Worm (Caenorhabditis elegans) whole organism, L4/young adult: ENCODE results near the gene islo-1.

Source experiments
- W03F9.2 ChIP-seq: fragments of 150-350 bp; optimal IDR thresholded peaks from 2 replicates; lab custom pipeline; 2014; ENCODE audit warnings: missing biosample characterization, missing genetic modification characterization
- dao-5 ChIP-seq: sonication (generic microtip); optimal IDR thresholded peaks from 2 replicates; lab custom pipeline; 2016; ENCODE audit warnings: missing genotype, missing genetic modification characterization, moderate library complexity, missing compliant biosample characterization
- him-1 ChIP-seq: sonication (generic microtip); optimal IDR thresholded peaks from 2 replicates; lab custom pipeline; 2016; ENCODE audit warnings: missing genotype, missing genetic modification reagents, missing genetic modification characterization, missing compliant biosample characterization

Gene islo-1

ce11 chrIV:8153163-8153562 lies 17.0 kb downstream of the islo-1 start:
- TF ChIP-seq W03F9.2 (tag; lab: Kevin White, UChicago) = no peak
- no peak for TF ChIP-seq dao-5 (tag; lab: Kevin White, UChicago)
- no peak for TF ChIP-seq him-1 (tag; lab: Kevin White, UChicago)

- no peak for TF ChIP-seq him-1 (tag; lab: Kevin White, UChicago)
- no peak for TF ChIP-seq dao-5 (tag; lab: Kevin White, UChicago)
- no peak for TF ChIP-seq W03F9.2 (tag; lab: Kevin White, UChicago)
Measured at ce11 chrIV:8154966-8155365, 18.8 kb downstream of the islo-1 start.

- TF ChIP-seq him-1 (tag; lab: Kevin White, UChicago) (no peak), dao-5 (tag; lab: Kevin White, UChicago) (no peak), W03F9.2 (tag; lab: Kevin White, UChicago) (no peak)
Measured at ce11 chrIV:8157161-8157560, 21.0 kb downstream of the islo-1 start, which contains the start of gene B0218.5. Gene B0218.5, minus strand, starts transcription at chrIV:8157261.

ce11 chrIV:8159087-8159486 lies 22.9 kb downstream of the islo-1 start, which contains the start of gene faah-1:
Gene faah-1, plus strand, starts transcription at chrIV:8159387.
- TF ChIP-seq dao-5 (tag; lab: Kevin White, UChicago) (no peak), him-1 (tag; lab: Kevin White, UChicago) (no peak), W03F9.2 (tag; lab: Kevin White, UChicago) (no peak)

ce11 chrIV:8159995-8160394 lies 23.8 kb downstream of the islo-1 start:
- no peak for TF ChIP-seq dao-5 (tag; lab: Kevin White, UChicago)
- no peak for TF ChIP-seq him-1 (tag; lab: Kevin White, UChicago)
- TF ChIP-seq W03F9.2 (tag; lab: Kevin White, UChicago) = no peak

- TF ChIP-seq W03F9.2 (tag; lab: Kevin White, UChicago) (no peak), him-1 (tag; lab: Kevin White, UChicago) (no peak), dao-5 (tag; lab: Kevin White, UChicago) (no peak)
Measured at ce11 chrIV:8161774-8162173, 25.6 kb downstream of the islo-1 start.

ce11 chrIV:8163687-8164086 lies 27.5 kb downstream of the islo-1 start, which contains the start of gene clec-51:
Gene clec-51, minus strand, starts transcription at chrIV:8163800.
- no peak for TF ChIP-seq dao-5 (tag; lab: Kevin White, UChicago)
- no peak for TF ChIP-seq W03F9.2 (tag; lab: Kevin White, UChicago)
- no peak for TF ChIP-seq him-1 (tag; lab: Kevin White, UChicago)

ce11 chrIV:8164515-8164914 lies 28.3 kb downstream of the islo-1 start:
- TF ChIP-seq him-1 (tag; lab: Kevin White, UChicago) (no peak), dao-5 (tag; lab: Kevin White, UChicago) (no peak), W03F9.2 (tag; lab: Kevin White, UChicago) (no peak)

- TF ChIP-seq W03F9.2 (tag; lab: Kevin White, UChicago) (no peak), dao-5 (tag; lab: Kevin White, UChicago) (no peak), him-1 (tag; lab: Kevin White, UChicago) (no peak)
Measured at ce11 chrIV:8165950-8166349, 29.8 kb downstream of the islo-1 start, which contains the start of gene B0218.7. Gene B0218.7, minus strand, starts transcription at chrIV:8166050.

- TF ChIP-seq dao-5 (tag; lab: Kevin White, UChicago) (no peak), W03F9.2 (tag; lab: Kevin White, UChicago) (no peak), him-1 (tag; lab: Kevin White, UChicago) (no peak)
Measured at ce11 chrIV:8168660-8169059, 32.5 kb downstream of the islo-1 start, which contains the start of gene clec-52. Gene clec-52, minus strand, starts transcription at chrIV:8168760.

- no peak for TF ChIP-seq him-1 (tag; lab: Kevin White, UChicago)
- TF ChIP-seq dao-5 (tag; lab: Kevin White, UChicago) = no peak
- TF ChIP-seq W03F9.2 (tag; lab: Kevin White, UChicago) = no peak
Measured at ce11 chrIV:8169674-8170073, 33.5 kb downstream of the islo-1 start, which contains the start of gene C07G1.15. Gene C07G1.15, plus strand, starts transcription at chrIV:8169974.

ce11 chrIV:8170264-8170663 lies 34.1 kb downstream of the islo-1 start:
- TF ChIP-seq dao-5 (tag; lab: Kevin White, UChicago) (no peak), W03F9.2 (tag; lab: Kevin White, UChicago) (no peak), him-1 (tag; lab: Kevin White, UChicago) (no peak)

- no peak for TF ChIP-seq W03F9.2 (tag; lab: Kevin White, UChicago)
- TF ChIP-seq dao-5 (tag; lab: Kevin White, UChicago) = no peak
- no peak for TF ChIP-seq him-1 (tag; lab: Kevin White, UChicago)
Measured at ce11 chrIV:8171376-8171775, 35.2 kb downstream of the islo-1 start.

ce11 chrIV:8173610-8174009 lies 37.4 kb downstream of the islo-1 start:
- TF ChIP-seq him-1 (tag; lab: Kevin White, UChicago) (no peak), W03F9.2 (tag; lab: Kevin White, UChicago) (no peak), dao-5 (tag; lab: Kevin White, UChicago) (no peak)
